Worm (Caenorhabditis elegans) whole organism, mixed stage, embryonic: ENCODE data around the gene R10E11.6.

Experiments used
- M03D4.4 ChIP-seq: sonication (generic microtip); optimal IDR thresholded peaks from 2 replicates; lab custom pipeline; 2017; ENCODE audit warnings: mild to moderate bottlenecking, missing genetic modification characterization, missing compliant biosample characterization
- bed-3 ChIP-seq: fragments of 200-800 bp; sonication (Bioruptor generic); optimal IDR thresholded peaks from 3 replicates; lab custom pipeline; 2018; ENCODE audit warnings: mild to moderate bottlenecking, missing genetic modification characterization, moderate library complexity, missing compliant biosample characterization
- ceh-39 ChIP-seq: fragments of 150-350 bp; optimal IDR thresholded peaks from 2 replicates; lab custom pipeline; 2014; ENCODE audit warnings: missing biosample characterization, missing genetic modification characterization
- ceh-43 ChIP-seq: fragments of 200-800 bp; sonication (Bioruptor generic); optimal IDR thresholded peaks from 2 replicates; lab custom pipeline; 2018; ENCODE audit warnings: mild to moderate bottlenecking, missing genetic modification characterization, moderate library complexity, missing compliant biosample characterization
- ceh-83 ChIP-seq: fragments of 200-800 bp; sonication (Bioruptor generic); optimal IDR thresholded peaks from 2 replicates; lab custom pipeline; 2018; ENCODE audit warnings: mild to moderate bottlenecking, missing genetic modification characterization, missing compliant biosample characterization
- ces-1 ChIP-seq: fragments of 150-350 bp; optimal IDR thresholded peaks from 2 replicates; lab custom pipeline; 2014; ENCODE audit warnings: missing biosample characterization, missing genetic modification reagents, missing genetic modification characterization
- drap-1 ChIP-seq: fragments of 200-800 bp; sonication (Bioruptor generic); optimal IDR thresholded peaks from 3 replicates; lab custom pipeline; 2018; ENCODE audit warnings: mild to moderate bottlenecking, missing genetic modification characterization, missing compliant biosample characterization
- elt-1 ChIP-seq: sonication (generic microtip); optimal IDR thresholded peaks from 2 replicates; lab custom pipeline; 2017; ENCODE audit warnings: missing genetic modification characterization, mild to moderate bottlenecking, missing compliant biosample characterization, antibody characterized with exemption, moderate library complexity, borderline replicate concordance; ENCODE audit not compliant: insufficient read depth
- flh-1 ChIP-seq: fragments of 200-800 bp; sonication (Bioruptor generic); optimal IDR thresholded peaks from 2 replicates; lab custom pipeline; 2018; ENCODE audit warnings: mild to moderate bottlenecking, missing genetic modification characterization, moderate library complexity, missing compliant biosample characterization
- ham-2 ChIP-seq: fragments of 200-800 bp; sonication (Bioruptor generic); optimal IDR thresholded peaks from 2 replicates; lab custom pipeline; 2018; ENCODE audit warnings: mild to moderate bottlenecking, missing genetic modification characterization, missing compliant biosample characterization
- hlh-1 ChIP-seq: fragments of 150-350 bp; optimal IDR thresholded peaks from 2 replicates; lab custom pipeline; 2014; ENCODE audit warnings: missing biosample characterization, missing genetic modification reagents, missing genetic modification characterization
- lin-13 ChIP-seq: fragments of 150-350 bp; optimal IDR thresholded peaks from 2 replicates; lab custom pipeline; 2014; ENCODE audit warnings: missing biosample characterization, missing genetic modification characterization
- lin-32 ChIP-seq: fragments of 200-800 bp; sonication (Bioruptor generic); optimal IDR thresholded peaks from 2 replicates; lab custom pipeline; 2018; ENCODE audit warnings: mild to moderate bottlenecking, missing genetic modification characterization, missing compliant biosample characterization
- lsy-2 ChIP-seq: fragments of 150-350 bp; optimal IDR thresholded peaks from 2 replicates; lab custom pipeline; 2014; ENCODE audit warnings: missing biosample characterization, missing genetic modification characterization
- mab-5 ChIP-seq: fragments of 150-350 bp; optimal IDR thresholded peaks from 2 replicates; lab custom pipeline; 2014; ENCODE audit warnings: missing biosample characterization, missing genetic modification characterization
- mep-1 ChIP-seq: fragments of 150-350 bp; optimal IDR thresholded peaks from 2 replicates; lab custom pipeline; 2017; ENCODE audit warnings: missing biosample characterization, missing genetic modification reagents, missing genetic modification characterization, inconsistent platforms
- mls-2 ChIP-seq: sonication (generic microtip); optimal IDR thresholded peaks from 2 replicates; lab custom pipeline; 2016; ENCODE audit warnings: mild to moderate bottlenecking, missing genetic modification characterization, moderate library complexity, missing compliant biosample characterization
- nhr-12 ChIP-seq: fragments of 150-350 bp; optimal IDR thresholded peaks from 2 replicates; lab custom pipeline; 2014; ENCODE audit warnings: missing biosample characterization, missing genetic modification characterization
- nhr-237 ChIP-seq: fragments of 150-350 bp; optimal IDR thresholded peaks from 2 replicates; lab custom pipeline; 2014; ENCODE audit warnings: missing biosample characterization, missing genetic modification characterization
- nhr-28 ChIP-seq: fragments of 150-350 bp; optimal IDR thresholded peaks from 2 replicates; lab custom pipeline; 2014; ENCODE audit warnings: missing biosample characterization, missing genetic modification characterization
- pha-4 ChIP-seq: fragments of 150-350 bp; optimal IDR thresholded peaks from 2 replicates; lab custom pipeline; 2018; ENCODE audit warnings: missing biosample characterization, missing genetic modification reagents, missing genetic modification characterization
- sem-2 ChIP-seq: fragments of 200-800 bp; sonication (Bioruptor generic); optimal IDR thresholded peaks from 2 replicates; lab custom pipeline; 2018; ENCODE audit warnings: mild to moderate bottlenecking, missing genetic modification characterization, missing compliant biosample characterization
- snpc-4 ChIP-seq: fragments of 150-350 bp; optimal IDR thresholded peaks from 2 replicates; lab custom pipeline; 2014; ENCODE audit warnings: missing biosample characterization, missing genetic modification characterization
- sptf-1 ChIP-seq: sonication (generic microtip); optimal IDR thresholded peaks from 2 replicates; lab custom pipeline; 2017; ENCODE audit warnings: mild to moderate bottlenecking, missing genetic modification characterization, moderate library complexity, missing compliant biosample characterization
- tbx-8 ChIP-seq: fragments of 200-800 bp; sonication (Bioruptor generic); optimal IDR thresholded peaks from 2 replicates; lab custom pipeline; 2018; ENCODE audit warnings: mild to moderate bottlenecking, missing genetic modification characterization, moderate library complexity, missing compliant biosample characterization
- unc-120 ChIP-seq: sonication (generic microtip); optimal IDR thresholded peaks from 2 replicates; lab custom pipeline; 2017; ENCODE audit warnings: missing genetic modification characterization, missing compliant biosample characterization; ENCODE audit not compliant: poor library complexity, severe bottlenecking
- unc-39 ChIP-seq: fragments of 150-350 bp; optimal IDR thresholded peaks from 2 replicates; lab custom pipeline; 2014; ENCODE audit warnings: missing biosample characterization, missing genetic modification characterization
- unc-62 ChIP-seq: fragments of 150-350 bp; optimal IDR thresholded peaks from 2 replicates; lab custom pipeline; 2014; ENCODE audit warnings: missing biosample characterization, missing genetic modification reagents, missing genetic modification characterization
- zip-8 ChIP-seq: fragments of 150-350 bp; optimal IDR thresholded peaks from 2 replicates; lab custom pipeline; 2014; ENCODE audit warnings: missing biosample characterization, missing genetic modification characterization
- ztf-11 ChIP-seq: fragments of 150-350 bp; optimal IDR thresholded peaks from 2 replicates; lab custom pipeline; 2014; ENCODE audit warnings: missing biosample characterization, missing genetic modification characterization

R10E11.6 gene

DNA sequence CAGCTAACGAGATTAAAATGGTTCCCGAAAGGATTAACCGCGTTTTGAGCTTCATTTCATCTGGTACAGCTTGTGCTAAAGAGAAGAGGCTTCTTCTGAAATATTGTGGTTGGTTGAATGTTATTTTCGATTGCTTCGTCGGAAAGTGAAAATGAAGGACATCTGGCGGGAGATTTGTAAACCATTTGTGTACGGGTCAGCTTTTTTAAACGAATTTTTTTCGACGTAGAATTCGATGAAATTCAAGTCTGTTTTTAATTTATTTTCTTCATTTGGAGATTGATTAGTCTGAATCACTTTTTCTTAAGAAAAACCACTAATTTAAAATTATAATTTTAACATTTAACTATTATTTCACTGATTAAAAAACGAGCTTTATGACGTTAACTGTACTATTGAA, 2.6 kb upstream of the R10E11.6 start, which contains the start of gene sqv-3:
sqv-3 (minus strand) TSS at position 101 of the 400 bp plus-strand sequence.
- TF ChIP-seq lin-32 (GFP tag; lab: Kevin White, UChicago) (no peak), bed-3 (GFP tag; lab: Kevin White, UChicago) (no peak)

DNA sequence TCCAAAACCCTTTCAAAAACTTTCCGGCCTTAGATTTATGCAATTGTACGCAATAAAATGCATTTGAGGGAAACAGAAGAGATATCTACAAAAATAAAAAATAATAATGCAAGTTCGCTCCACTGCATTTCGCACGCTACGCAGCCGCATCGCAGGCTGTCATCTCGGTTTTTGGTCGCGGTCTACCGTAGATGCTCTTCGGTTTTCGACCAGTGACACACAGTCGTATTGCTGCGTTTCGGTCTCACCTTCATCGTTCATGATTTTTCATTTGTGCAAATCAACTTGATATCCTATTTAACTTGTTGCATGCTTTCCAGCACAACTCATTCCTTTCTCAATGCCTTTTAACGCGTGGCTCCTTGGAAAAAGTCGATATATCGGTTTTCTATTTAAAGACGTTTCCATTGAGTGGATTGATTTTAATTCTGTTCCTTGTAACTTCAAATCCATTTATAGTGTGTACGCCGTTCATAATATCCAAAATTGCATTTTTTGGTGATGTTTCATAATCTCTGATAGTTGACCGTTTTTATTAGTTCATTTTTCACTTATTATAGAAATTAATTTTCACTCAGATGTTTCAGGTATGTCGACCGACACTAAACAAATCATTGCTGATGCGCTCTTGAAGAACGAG, 2.0 kb upstream of the R10E11.6 start, which contains the start of gene vha-1:
vha-1 (plus strand) TSS at position 590 of the 640 bp plus-strand sequence.
- TF ChIP-seq nhr-237 (tag; lab: Kevin White, UChicago) (peak; percentile 81), nhr-28 (tag; lab: Kevin White, UChicago) (no peak), drap-1 (GFP tag; lab: Kevin White, UChicago) (peak; percentile 17), ztf-11 (no peak), ces-1 (GFP tag; lab: Kevin White, UChicago) (peak; percentile 45), zip-8 (tag; lab: Kevin White, UChicago) (no peak), unc-62 (GFP tag; lab: Kevin White, UChicago) (peak; percentile 60), mep-1 (tag; lab: Kevin White, UChicago) (peak; percentile 94), hlh-1 (peak; percentile 32), unc-120 (tag; lab: Kevin White, UChicago) (peak; percentile 82), sptf-1 (tag; lab: Kevin White, UChicago) (no peak), lsy-2 (tag; lab: Kevin White, UChicago) (peak; percentile 91), M03D4.4 (tag; lab: Kevin White, UChicago) (peak; percentile 34), ceh-39 (tag; lab: Kevin White, UChicago) (peak; percentile 86), lin-13 (tag; lab: Kevin White, UChicago) (peak; percentile 85), pha-4 (tag; lab: Kevin White, UChicago) (peak; percentile 89), elt-1 (tag; lab: Kevin White, UChicago) (no peak), ceh-43 (no peak)

ce11 chrIII:9782011-9782436, 782 bp upstream of the R10E11.6 start, which contains the start of gene vha-2:
TSS of gene vha-2 (plus strand) at chrIII:9782164.
- TF ChIP-seq ces-1 (GFP tag; lab: Kevin White, UChicago) (no peak), ceh-43 (no peak), nhr-12 (tag; lab: Kevin White, UChicago) (no peak), nhr-237 (tag; lab: Kevin White, UChicago) (no peak), ceh-39 (tag; lab: Kevin White, UChicago) (no peak), flh-1 (no peak), mep-1 (tag; lab: Kevin White, UChicago) (no peak), sptf-1 (tag; lab: Kevin White, UChicago) (no peak), snpc-4 (tag; lab: Kevin White, UChicago) (no peak), unc-62 (GFP tag; lab: Kevin White, UChicago) (no peak), ham-2 (GFP tag; lab: Kevin White, UChicago) (no peak), pha-4 (tag; lab: Kevin White, UChicago) (no peak), mls-2 (no peak), unc-120 (tag; lab: Kevin White, UChicago) (no peak), lin-32 (GFP tag; lab: Kevin White, UChicago) (no peak), tbx-8 (GFP tag; lab: Kevin White, UChicago) (no peak), nhr-28 (tag; lab: Kevin White, UChicago) (no peak), sem-2 (GFP tag; lab: Kevin White, UChicago) (no peak)

ce11 chrIII:9783133-9783590, 356 bp downstream of the R10E11.6 start:
- peak; percentile 40 for TF ChIP-seq mls-2
- TF ChIP-seq elt-1 (tag; lab: Kevin White, UChicago), result no peak
- TF ChIP-seq ceh-43, result peak; percentile 12

- TF ChIP-seq elt-1 (tag; lab: Kevin White, UChicago) (no peak), nhr-237 (tag; lab: Kevin White, UChicago) (no peak), ceh-83 (no peak), ham-2 (GFP tag; lab: Kevin White, UChicago) (no peak), zip-8 (tag; lab: Kevin White, UChicago) (no peak), unc-39 (no peak), bed-3 (GFP tag; lab: Kevin White, UChicago) (no peak), mab-5 (tag; lab: Kevin White, UChicago) (no peak), mls-2 (no peak), ztf-11 (no peak)
Observed at ce11 chrIII:9786776-9787175, 4.0 kb downstream of the R10E11.6 start.
